Worm (Caenorhabditis elegans) whole organism, young adult: ENCODE data around the gene F58B6.1.

ENCODE experiments used
- B0019.2 ChIP-seq: fragments of 200-800 bp; sonication (Bioruptor generic); conservative IDR thresholded peaks from 2 replicates; pipeline ENCODE4 v1.3.6; 2022; ENCODE audit warnings: missing genetic modification reagents, missing genetic modification characterization, missing compliant biosample characterization
- C17E4.6 ChIP-seq: fragments of 200-800 bp; sonication (Bioruptor generic); IDR thresholded peaks from 2 replicates; pipeline ENCODE4 v1.3.6; 2022; ENCODE audit warnings: missing genetic modification reagents, missing genetic modification characterization, missing compliant biosample characterization
- D2030.7 ChIP-seq: fragments of 200-800 bp; sonication (Bioruptor generic); IDR thresholded peaks from 2 replicates; pipeline ENCODE4 v1.3.6; 2022; ENCODE audit warnings: missing genetic modification reagents, missing genetic modification characterization, missing compliant biosample characterization
- F33H1.4 ChIP-seq: fragments of 200-800 bp; sonication (Bioruptor generic); IDR thresholded peaks from 2 replicates; pipeline ENCODE4 v1.3.6; 2022; ENCODE audit warnings: missing genetic modification reagents, missing genetic modification characterization, missing compliant biosample characterization
- F39B2.1 ChIP-seq: fragments of 200-800 bp; sonication (Bioruptor generic); IDR thresholded peaks from 2 replicates; pipeline ENCODE4 v1.3.6; 2022; ENCODE audit warnings: missing genetic modification reagents, missing genetic modification characterization, missing compliant biosample characterization
- F55B11.4 ChIP-seq: sonication (generic microtip); optimal IDR thresholded peaks from 2 replicates; lab custom pipeline; 2016; ENCODE audit warnings: missing compliant biosample characterization, missing genetic modification characterization, borderline replicate concordance; ENCODE audit not compliant: insufficient read depth
- T26A5.8 ChIP-seq: sonication (generic microtip); optimal IDR thresholded peaks from 2 replicates; lab custom pipeline; 2016; ENCODE audit warnings: missing genetic modification characterization, missing compliant biosample characterization
- Y53F4B.3 ChIP-seq: fragments of 200-800 bp; sonication (Bioruptor generic); IDR thresholded peaks from 2 replicates; pipeline ENCODE4 v1.3.6; 2022; ENCODE audit warnings: missing genetic modification reagents, missing genetic modification characterization, missing compliant biosample characterization
- Y56A3A.18 ChIP-seq: fragments of 200-800 bp; sonication (Bioruptor generic); IDR thresholded peaks from 2 replicates; pipeline ENCODE4 v1.3.6; 2022; ENCODE audit warnings: missing genetic modification reagents, missing genetic modification characterization, missing compliant biosample characterization
- Y95B8A.8 ChIP-seq: fragments of 200-800 bp; sonication (Bioruptor generic); IDR thresholded peaks from 2 replicates; pipeline ENCODE4 v1.3.6; 2022; ENCODE audit warnings: missing genetic modification reagents, missing genetic modification characterization, missing compliant biosample characterization
- akir-1 ChIP-seq: fragments of 200-800 bp; sonication (Bioruptor generic); optimal IDR thresholded peaks from 2 replicates; lab custom pipeline; 2018; ENCODE audit warnings: mild to moderate bottlenecking, missing genetic modification characterization, moderate library complexity, missing compliant biosample characterization
- ama-1 ChIP-seq, 3 experiments: fragments of 150-350 bp in 1 of 3; sonication (generic microtip) in 2 of 3; optimal IDR thresholded peaks; 2 replicates each; lab custom pipeline; 2014 to 2018; ENCODE audit warnings: missing biosample characterization in 2 of 3, missing genetic modification characterization in 2 of 3, missing genetic modification reagents in 2 of 3
- bed-1 ChIP-seq: fragments of 200-800 bp; sonication (Bioruptor generic); IDR thresholded peaks from 2 replicates; pipeline ENCODE4 v1.3.6; 2022; ENCODE audit warnings: missing genetic modification reagents, missing genetic modification characterization, missing compliant biosample characterization
- ccch-3 ChIP-seq: fragments of 200-800 bp; sonication (Bioruptor generic); optimal IDR thresholded peaks from 2 replicates; lab custom pipeline; 2018; ENCODE audit warnings: mild to moderate bottlenecking, missing genetic modification characterization, missing compliant biosample characterization
- ceh-27 ChIP-seq: fragments of 200-800 bp; sonication (Bioruptor generic); optimal IDR thresholded peaks from 2 replicates; lab custom pipeline; 2018; ENCODE audit warnings: mild to moderate bottlenecking, missing genetic modification characterization, moderate library complexity, missing compliant biosample characterization
- ceh-79 ChIP-seq: sonication (generic microtip); optimal IDR thresholded peaks from 2 replicates; lab custom pipeline; 2017; ENCODE audit warnings: mild to moderate bottlenecking, missing genetic modification characterization, missing compliant biosample characterization
- chd-7 ChIP-seq: sonication (generic microtip); optimal IDR thresholded peaks from 2 replicates; lab custom pipeline; 2016; ENCODE audit warnings: mild to moderate bottlenecking, missing genetic modification characterization, moderate library complexity, missing compliant biosample characterization
- dox-1 ChIP-seq: fragments of 200-800 bp; sonication (Bioruptor generic); IDR thresholded peaks from 2 replicates; pipeline ENCODE4 v1.3.6; 2022; ENCODE audit warnings: missing genetic modification reagents, missing genetic modification characterization, missing compliant biosample characterization
- efl-1 ChIP-seq: fragments of 150-350 bp; optimal IDR thresholded peaks from 2 replicates; lab custom pipeline; 2014; ENCODE audit warnings: missing biosample characterization, missing genetic modification reagents, missing genetic modification characterization
- egl-18 ChIP-seq: fragments of 200-800 bp; sonication (Bioruptor generic); IDR thresholded peaks from 2 replicates; pipeline ENCODE4 v1.3.6; 2022; ENCODE audit warnings: missing genetic modification reagents, missing genetic modification characterization, missing compliant biosample characterization
- ekl-4 ChIP-seq: fragments of 200-800 bp; sonication (Bioruptor generic); IDR thresholded peaks from 2 replicates; pipeline ENCODE4 v1.3.6; 2022; ENCODE audit warnings: missing genetic modification reagents, missing genetic modification characterization, missing compliant biosample characterization
- fkh-3 ChIP-seq: sonication (generic microtip); optimal IDR thresholded peaks from 2 replicates; lab custom pipeline; 2016; ENCODE audit warnings: mild to moderate bottlenecking, missing genetic modification characterization, missing compliant biosample characterization
- hlh-26 ChIP-seq: fragments of 200-800 bp; sonication (Bioruptor generic); conservative IDR thresholded peaks from 2 replicates; pipeline ENCODE4 v1.3.6; 2022; ENCODE audit warnings: missing genetic modification reagents, missing genetic modification characterization, missing compliant biosample characterization
- let-607 ChIP-seq, 2 experiments: fragments of 200-800 bp in 1 of 2; sonication (Bioruptor generic) in 1 of 2; sonication (generic microtip) in 1 of 2; optimal IDR thresholded peaks; 2 replicates each; lab custom pipeline; 2016 to 2018; ENCODE audit warnings: mild to moderate bottlenecking in 2 of 2, missing compliant biosample characterization in 2 of 2, missing genetic modification characterization in 2 of 2, moderate library complexity in 2 of 2, missing genotype in 1 of 2
- lin-26 ChIP-seq: fragments of 200-800 bp; sonication (Bioruptor generic); IDR thresholded peaks from 2 replicates; pipeline ENCODE4 v1.3.6; 2022; ENCODE audit warnings: missing genetic modification reagents, missing genetic modification characterization, missing compliant biosample characterization
- lin-35 ChIP-seq, 3 experiments: fragments of 150-350 bp in 2 of 3; sonication (generic microtip) in 1 of 3; optimal IDR thresholded peaks; 2 replicates each; lab custom pipeline; 2014 to 2018; ENCODE audit warnings: missing biosample characterization in 3 of 3, missing genetic modification characterization in 3 of 3, missing genetic modification reagents in 3 of 3
- lin-54 ChIP-seq: fragments of 200-800 bp; sonication (Bioruptor generic); optimal IDR thresholded peaks from 2 replicates; lab custom pipeline; 2018; ENCODE audit warnings: mild to moderate bottlenecking, missing genetic modification characterization, missing compliant biosample characterization
- lsy-27 ChIP-seq: sonication (generic microtip); optimal IDR thresholded peaks from 2 replicates; lab custom pipeline; 2017; ENCODE audit warnings: missing genetic modification characterization, mild to moderate bottlenecking, missing compliant biosample characterization, antibody characterized with exemption, missing genotype, borderline replicate concordance; ENCODE audit not compliant: insufficient read depth
- madf-10 ChIP-seq: sonication (generic microtip); optimal IDR thresholded peaks from 2 replicates; lab custom pipeline; 2016; ENCODE audit warnings: mild to moderate bottlenecking, missing genetic modification characterization, missing compliant biosample characterization
- madf-6 ChIP-seq: fragments of 200-800 bp; sonication (Bioruptor generic); IDR thresholded peaks from 2 replicates; pipeline ENCODE4 v1.3.6; 2022; ENCODE audit warnings: missing genetic modification reagents, missing genetic modification characterization, missing compliant biosample characterization
- madf-8 ChIP-seq: fragments of 200-800 bp; sonication (Bioruptor generic); conservative IDR thresholded peaks from 2 replicates; pipeline ENCODE4 v1.3.6; 2022; ENCODE audit warnings: missing genetic modification reagents, missing genetic modification characterization, missing compliant biosample characterization
- nfya-1 ChIP-seq: sonication (generic microtip); optimal IDR thresholded peaks from 2 replicates; lab custom pipeline; 2017; ENCODE audit warnings: antibody characterized with exemption, missing compliant biosample characterization, missing genetic modification characterization, borderline replicate concordance; ENCODE audit not compliant: insufficient read depth
- nhr-120 ChIP-seq: fragments of 200-800 bp; sonication (Bioruptor generic); IDR thresholded peaks from 2 replicates; pipeline ENCODE4 v1.3.6; 2022; ENCODE audit warnings: missing genetic modification characterization, missing compliant biosample characterization
- nhr-27 ChIP-seq: fragments of 200-800 bp; sonication (Bioruptor generic); optimal IDR thresholded peaks from 2 replicates; lab custom pipeline; 2018; ENCODE audit warnings: mild to moderate bottlenecking, missing genetic modification characterization, moderate library complexity, missing compliant biosample characterization
- nhr-80 ChIP-seq: sonication (generic microtip); optimal IDR thresholded peaks from 2 replicates; lab custom pipeline; 2016; ENCODE audit warnings: missing genetic modification characterization, missing compliant biosample characterization
- pbrm-1 ChIP-seq: fragments of 200-800 bp; sonication (Bioruptor generic); IDR thresholded peaks from 2 replicates; pipeline ENCODE4 v1.3.6; 2022; ENCODE audit warnings: missing genetic modification reagents, missing genetic modification characterization, missing compliant biosample characterization
- pha-4 ChIP-seq: fragments of 150-350 bp; sonication (generic microtip); optimal IDR thresholded peaks from 2 replicates; lab custom pipeline; 2014; ENCODE audit warnings: missing biosample characterization, missing genetic modification reagents, missing genetic modification characterization
- repo-1 ChIP-seq: sonication (generic microtip); optimal IDR thresholded peaks from 2 replicates; lab custom pipeline; 2017; ENCODE audit warnings: mild to moderate bottlenecking, missing genetic modification characterization, missing compliant biosample characterization
- sea-2 ChIP-seq: fragments of 200-800 bp; sonication (Bioruptor generic); IDR thresholded peaks from 2 replicates; pipeline ENCODE4 v1.3.6; 2022; ENCODE audit warnings: missing genetic modification characterization, missing compliant biosample characterization
- snpc-1.3 ChIP-seq: sonication (generic microtip); optimal IDR thresholded peaks from 2 replicates; lab custom pipeline; 2017; ENCODE audit warnings: missing genetic modification characterization, mild to moderate bottlenecking, missing compliant biosample characterization, antibody characterized with exemption, moderate library complexity, missing genotype, missing genetic modification reagents; ENCODE audit not compliant: insufficient read depth
- somi-1 ChIP-seq: fragments of 200-800 bp; sonication (Bioruptor generic); optimal IDR thresholded peaks from 2 replicates; lab custom pipeline; 2018; ENCODE audit warnings: mild to moderate bottlenecking, missing genetic modification characterization, missing compliant biosample characterization
- tbp1 ChIP-seq: fragments of 200-800 bp; sonication (Bioruptor generic); optimal IDR thresholded peaks from 2 replicates; lab custom pipeline; 2018; ENCODE audit warnings: mild to moderate bottlenecking, missing genetic modification characterization, missing compliant biosample characterization
- tbx-9 ChIP-seq: sonication (generic microtip); optimal IDR thresholded peaks from 2 replicates; lab custom pipeline; 2016; ENCODE audit warnings: borderline replicate concordance, missing genetic modification characterization, inconsistent platforms, missing compliant biosample characterization
- tlf-1 ChIP-seq: fragments of 200-800 bp; sonication (Bioruptor generic); optimal IDR thresholded peaks from 2 replicates; lab custom pipeline; 2018; ENCODE audit warnings: mild to moderate bottlenecking, missing genetic modification characterization, missing compliant biosample characterization
- xnd-1 ChIP-seq: sonication (generic microtip); optimal IDR thresholded peaks from 2 replicates; lab custom pipeline; 2016; ENCODE audit warnings: missing genotype, missing genetic modification reagents, missing genetic modification characterization, missing compliant biosample characterization
- zfh-2 ChIP-seq: fragments of 200-800 bp; sonication (Bioruptor generic); conservative IDR thresholded peaks from 2 replicates; pipeline ENCODE4 v1.3.6; 2022; ENCODE audit warnings: missing genetic modification reagents, missing genetic modification characterization, missing compliant biosample characterization
- ztf-3 ChIP-seq: fragments of 200-800 bp; sonication (Bioruptor generic); optimal IDR thresholded peaks from 2 replicates; lab custom pipeline; 2018; ENCODE audit warnings: mild to moderate bottlenecking, missing genetic modification characterization, missing compliant biosample characterization
- ztf-6 ChIP-seq: fragments of 200-800 bp; sonication (Bioruptor generic); IDR thresholded peaks from 2 replicates; pipeline ENCODE4 v1.3.6; 2022; ENCODE audit warnings: missing genetic modification reagents, missing genetic modification characterization, missing compliant biosample characterization

F58B6.1 gene

DNA sequence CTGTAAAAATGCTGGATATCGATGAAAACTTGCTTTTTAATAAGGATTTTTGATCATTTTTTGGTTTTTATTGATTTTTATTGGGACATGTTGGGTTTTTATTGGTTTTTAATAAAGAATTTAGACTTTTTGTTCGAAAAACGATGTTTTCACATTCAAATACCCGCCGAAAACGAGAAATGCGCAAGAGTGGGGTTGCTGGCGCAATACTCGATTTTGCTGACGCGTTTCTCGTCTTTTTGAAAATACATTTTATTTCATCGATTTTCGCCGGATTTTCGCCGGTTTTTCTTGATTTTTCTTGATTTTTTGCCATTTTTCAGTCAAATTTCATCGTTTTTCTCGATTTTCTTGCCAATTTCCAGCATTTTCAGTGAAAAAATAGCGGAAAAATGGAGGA lies 27.1 kb upstream of the F58B6.1 start, which contains the start of gene smr-1 (continued):
- no peak for TF ChIP-seq snpc-1.3 (tag; lab: Kevin White, UChicago)
- peak; percentile 7 for TF ChIP-seq nhr-80 (tag; lab: Kevin White, UChicago)
- peak; percentile 83 for TF ChIP-seq Y56A3A.18 (GFP tag; lab: Robert Waterston, UW)
- peak; percentile 68 for TF ChIP-seq tbp1 (GFP tag; lab: Kevin White, UChicago)
- TF ChIP-seq nhr-27: no peak
- no peak for TF ChIP-seq somi-1 (GFP tag; lab: Kevin White, UChicago)
- TF ChIP-seq repo-1 (tag; lab: Kevin White, UChicago): peak; percentile 84
- TF ChIP-seq zfh-2 (GFP tag; lab: Robert Waterston, UW): no peak
- TF ChIP-seq lin-54 (GFP tag; lab: Kevin White, UChicago): peak; percentile 98
- TF ChIP-seq pbrm-1 (GFP tag; lab: Robert Waterston, UW): peak; percentile 82
- TF ChIP-seq T26A5.8 (tag; lab: Kevin White, UChicago): no peak
- TF ChIP-seq fkh-3 (tag; lab: Kevin White, UChicago): no peak
- no peak for TF ChIP-seq lin-26 (GFP tag; lab: Robert Waterston, UW)
- TF ChIP-seq ekl-4 (GFP tag; lab: Robert Waterston, UW): peak; percentile 90
- no peak for TF ChIP-seq nhr-120 (GFP tag; lab: Robert Waterston, UW)
- no peak for TF ChIP-seq ztf-3 (GFP tag; lab: Kevin White, UChicago)
- TF ChIP-seq Y95B8A.8: peak; percentile 49; the same call in 1 of the 2 replicates
- peak; percentile 82 for TF ChIP-seq dox-1 (GFP tag; lab: Robert Waterston, UW)
- TF ChIP-seq F39B2.1 (GFP tag; lab: Robert Waterston, UW): no peak
- TF ChIP-seq F55B11.4 (tag; lab: Kevin White, UChicago): no peak
- TF ChIP-seq ztf-6 (GFP tag; lab: Robert Waterston, UW): no peak
- TF ChIP-seq madf-6 (GFP tag; lab: Robert Waterston, UW): peak; percentile 79
- peak; percentile 57 to 95 (median 76) for TF ChIP-seq lin-35 (GFP tag; optimal IDR thresholded peaks at IDR 0.05; lab: Kevin White, UChicago)
- TF ChIP-seq F33H1.4 (GFP tag; lab: Robert Waterston, UW): peak; percentile 77
- TF ChIP-seq ccch-3: no peak
- TF ChIP-seq pha-4: peak; percentile 26
- no peak for TF ChIP-seq ceh-79 (tag; lab: Kevin White, UChicago)
- TF ChIP-seq lsy-27 (tag; lab: Kevin White, UChicago): no peak
- no peak for TF ChIP-seq ama-1 (optimal IDR thresholded peaks at IDR 0.05; lab: Kevin White, UChicago)
- TF ChIP-seq ama-1 (GFP tag; optimal IDR thresholded peaks at IDR 0.05; lab: Kevin White, UChicago): no peak
- TF ChIP-seq let-607 (tag; optimal IDR thresholded peaks at IDR 0.05; lab: Kevin White, UChicago): no peak
- peak; percentile 38 for TF ChIP-seq chd-7
- TF ChIP-seq B0019.2 (GFP tag; lab: Robert Waterston, UW): no peak
- TF ChIP-seq sea-2 (GFP tag; lab: Robert Waterston, UW): no peak
- no peak for TF ChIP-seq tbx-9 (tag; lab: Kevin White, UChicago)
- peak; percentile 14 for TF ChIP-seq ceh-27 (GFP tag; lab: Kevin White, UChicago)
- TF ChIP-seq egl-18: no peak
- no peak for TF ChIP-seq C17E4.6 (GFP tag; lab: Robert Waterston, UW)
- TF ChIP-seq D2030.7: peak; percentile 72
- peak; percentile 1 for TF ChIP-seq madf-10 (tag; lab: Kevin White, UChicago)
- TF ChIP-seq nfya-1 (tag; lab: Kevin White, UChicago): no peak
- peak; percentile 78 for TF ChIP-seq tlf-1 (GFP tag; lab: Kevin White, UChicago)
- TF ChIP-seq xnd-1: peak; percentile 54
- TF ChIP-seq madf-8 (GFP tag; lab: Robert Waterston, UW): no peak; the same call in 1 of the 2 replicates
- TF ChIP-seq efl-1 (GFP tag; lab: Kevin White, UChicago): peak; percentile 88
- TF ChIP-seq hlh-26: no peak
- TF ChIP-seq akir-1: no peak
- no peak for TF ChIP-seq Y53F4B.3 (GFP tag; lab: Robert Waterston, UW)
- TF ChIP-seq bed-1 (GFP tag; lab: Robert Waterston, UW): no peak
